Fruit fly (Drosophila melanogaster) whole organism, adult: ENCODE results near the gene CG10428.
A peak's percentile ranks its signal among the peaks of the same experiment; 100 is the strongest.

Experiments used
- CG12768 ChIP-seq: fragments of 200-800 bp; sonication (Bioruptor generic); optimal IDR thresholded peaks from 2 replicates; lab custom pipeline; 2017; ENCODE audit warnings: missing biosample characterization, missing genetic modification characterization, mild to moderate bottlenecking, moderate library complexity, missing genetic modification reagents
- CG14711 ChIP-seq: fragments of 200-800 bp; sonication (Bioruptor generic); optimal IDR thresholded peaks from 2 replicates; lab custom pipeline; 2018; ENCODE audit warnings: missing biosample characterization, mild to moderate bottlenecking, missing genetic modification characterization, moderate library complexity
- CG1620 ChIP-seq: fragments of 200-800 bp; sonication (Bioruptor generic); optimal IDR thresholded peaks from 2 replicates; lab custom pipeline; 2016; ENCODE audit warnings: missing biosample characterization, missing genetic modification characterization
- CG33017 ChIP-seq: fragments of 200-800 bp; sonication (Bioruptor generic); optimal IDR thresholded peaks from 2 replicates; lab custom pipeline; 2018; ENCODE audit warnings: missing biosample characterization, mild to moderate bottlenecking, missing genetic modification characterization, moderate library complexity
- CG5204 ChIP-seq: fragments of 200-800 bp; sonication (Bioruptor generic); optimal IDR thresholded peaks from 2 replicates; lab custom pipeline; 2016; ENCODE audit warnings: missing biosample characterization, missing genetic modification characterization
- CG7101 ChIP-seq: fragments of 200-800 bp; sonication (Bioruptor generic); optimal IDR thresholded peaks from 2 replicates; lab custom pipeline; 2018; ENCODE audit warnings: missing biosample characterization, mild to moderate bottlenecking, missing genetic modification characterization, moderate library complexity
- Clk ChIP-seq: fragments of 200-800 bp; sonication (Bioruptor generic); optimal IDR thresholded peaks from 2 replicates; lab custom pipeline; 2017; ENCODE audit warnings: missing biosample characterization, missing genetic modification characterization
- Crg-1 ChIP-seq: fragments of 200-800 bp; sonication (Bioruptor generic); optimal IDR thresholded peaks from 2 replicates; lab custom pipeline; 2016; ENCODE audit warnings: missing biosample characterization, missing genetic modification characterization
- Mnt ChIP-seq: fragments of 200-800 bp; sonication (Bioruptor generic); optimal IDR thresholded peaks from 2 replicates; lab custom pipeline; 2016; ENCODE audit warnings: missing biosample characterization, mild to moderate bottlenecking, missing genetic modification characterization
- bab1 ChIP-seq: fragments of 200-800 bp; sonication (Bioruptor generic); optimal IDR thresholded peaks from 3 replicates; lab custom pipeline; 2019; ENCODE audit warnings: missing biosample characterization, mild to moderate bottlenecking, missing genetic modification characterization, moderate library complexity
- cic ChIP-seq: fragments of 200-800 bp; sonication (Bioruptor generic); optimal IDR thresholded peaks from 2 replicates; lab custom pipeline; 2017; ENCODE audit warnings: missing biosample characterization, mild to moderate bottlenecking, missing genetic modification characterization, moderate library complexity
- kay ChIP-seq: fragments of 200-800 bp; sonication (Bioruptor generic); peaks from one replicate; lab custom pipeline; 2016; ENCODE audit warnings: missing biosample characterization, missing genetic modification characterization, borderline replicate concordance
- toe ChIP-seq: fragments of 200-800 bp; sonication (Bioruptor generic); optimal IDR thresholded peaks from 2 replicates; lab custom pipeline; 2016; ENCODE audit warnings: missing biosample characterization, missing genetic modification characterization

Gene CG10428

DNA sequence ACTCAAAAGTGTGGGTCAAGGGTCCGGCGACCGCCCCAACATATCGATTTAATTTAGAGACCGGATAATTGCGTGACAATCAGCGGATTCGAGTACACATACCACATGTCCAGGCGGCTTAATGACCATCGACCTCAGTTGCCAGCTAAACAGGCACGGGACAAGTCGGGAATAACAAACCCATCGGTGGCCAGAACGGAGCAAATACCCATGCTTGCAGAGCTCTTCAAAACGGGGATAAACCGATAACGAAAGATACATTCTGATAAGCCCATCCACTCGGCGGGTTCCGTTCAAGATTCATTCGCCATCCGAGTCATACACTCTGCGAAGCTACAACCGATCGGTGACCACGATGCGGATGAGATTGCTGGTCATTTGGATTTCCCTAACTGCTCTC is 42.0 kb downstream of the CG10428 start, which contains the start of gene CG15169:
Gene CG15169 (plus strand): TSS at position 301 of the 400 bp plus-strand sequence.
- TF ChIP-seq CG5204 (GFP tag; lab: Kevin White, UChicago) (no peak), toe (GFP tag; lab: Kevin White, UChicago) (no peak)

DNA sequence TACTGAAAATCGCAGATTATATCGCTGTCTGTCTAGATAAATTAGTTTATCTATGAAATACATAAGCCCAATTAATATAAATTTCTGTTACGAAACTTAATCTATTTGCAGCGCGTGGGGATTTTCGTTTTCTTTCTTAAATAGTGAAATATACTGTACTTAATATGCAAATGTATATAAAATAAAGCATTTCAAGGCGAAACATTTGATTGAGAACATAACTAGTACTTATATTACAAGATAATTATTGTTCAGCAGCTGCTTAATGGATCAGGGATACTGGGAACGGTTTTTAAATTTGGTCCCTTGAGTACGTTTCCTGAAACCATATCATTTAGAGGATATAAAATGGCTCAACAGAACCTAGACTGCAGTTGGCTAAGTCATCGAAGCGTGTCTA is 43.5 kb downstream of the CG10428 start, which contains the start of gene CG46465:
Gene CG46465 (plus strand): TSS at position 301 of the 400 bp plus-strand sequence.
- TF ChIP-seq CG1620 (GFP tag; lab: Kevin White, UChicago) = no peak
- TF ChIP-seq kay (GFP tag; lab: Kevin White, UChicago) = peak; percentile 87

DNA sequence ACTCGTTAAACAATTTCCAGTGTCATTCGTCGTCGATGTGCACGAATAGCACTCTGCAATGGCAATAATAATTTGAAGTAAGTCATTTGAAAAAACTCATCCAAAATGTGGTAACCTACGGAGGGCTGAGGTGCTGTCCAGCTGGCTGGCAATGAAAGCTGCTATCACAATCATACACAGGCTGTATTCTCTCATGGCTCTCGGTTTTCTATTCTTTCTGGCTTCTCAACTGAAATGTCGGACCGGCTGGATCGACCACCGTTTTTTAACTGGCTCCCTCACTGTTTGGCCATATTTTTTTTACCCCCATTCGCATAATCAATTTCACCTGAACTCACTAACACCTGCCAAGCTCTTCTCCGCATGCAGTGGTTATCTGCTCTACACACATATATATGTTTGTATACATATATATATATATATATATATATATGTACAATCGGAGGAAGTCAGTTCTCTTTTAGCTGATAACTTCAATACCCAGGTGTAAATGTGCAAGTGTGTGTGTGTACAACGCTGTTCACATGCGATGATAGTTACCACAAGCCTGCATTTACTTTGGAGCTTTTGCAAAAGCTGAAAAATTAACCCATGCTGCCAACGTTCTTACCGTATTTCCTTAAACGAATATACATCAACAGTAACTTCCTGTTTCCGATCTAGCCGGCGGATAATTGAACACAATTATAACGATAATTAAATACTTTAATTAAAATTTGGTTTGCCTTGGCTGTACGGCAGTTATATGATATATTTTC is 47.2 kb downstream of the CG10428 start, which contains the start of gene CG10650:
Gene CG10650 (minus strand): TSS at position 275 of the 758 bp plus-strand sequence.
- TF ChIP-seq CG12768 (GFP tag; lab: Kevin White, UChicago) = no peak
- no peak for TF ChIP-seq CG1620 (GFP tag; lab: Kevin White, UChicago)
- peak; percentile 79 for TF ChIP-seq cic
- TF ChIP-seq CG14711 (tag; lab: Kevin White, UChicago) = no peak
- TF ChIP-seq kay (GFP tag; lab: Kevin White, UChicago) = peak; percentile 92
- peak; percentile 48 for TF ChIP-seq Mnt (GFP tag; lab: Kevin White, UChicago)

DNA sequence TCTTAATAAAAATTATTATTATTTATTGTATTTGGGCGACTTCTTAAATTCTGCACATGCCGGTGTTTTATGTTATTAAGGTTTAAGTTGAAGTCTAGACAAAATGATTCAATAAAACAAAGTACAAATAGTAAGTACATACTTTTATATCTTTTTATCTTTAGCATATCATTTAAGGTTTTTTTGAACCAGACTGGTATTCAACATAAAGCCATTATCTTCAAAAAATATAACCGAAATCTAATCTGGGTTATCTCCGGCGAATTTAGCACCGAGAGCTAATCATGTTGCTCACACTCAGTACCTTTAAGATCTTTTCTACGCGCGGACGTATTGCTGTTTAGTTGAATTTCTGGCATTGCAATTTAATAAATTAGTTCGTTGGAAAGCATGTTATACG is 48.5 kb downstream of the CG10428 start, which contains the start of gene CG31792:
Gene CG31792 (plus strand): TSS at position 301 of the 400 bp plus-strand sequence.
- TF ChIP-seq CG1620 (GFP tag; lab: Kevin White, UChicago) (no peak), toe (GFP tag; lab: Kevin White, UChicago) (no peak), Clk (no peak), CG5204 (GFP tag; lab: Kevin White, UChicago) (no peak), CG7101 (tag; lab: Kevin White, UChicago) (no peak), Crg-1 (GFP tag; lab: Kevin White, UChicago) (no peak), CG33017 (tag; lab: Kevin White, UChicago) (no peak), bab1 (no peak)
